Fruit fly (Drosophila melanogaster) whole organism, adult: ENCODE results near the gene CG9503.

ENCODE experiments used
- CG11617 ChIP-seq: fragments of 200-800 bp; sonication (Bioruptor generic); optimal IDR thresholded peaks from 2 replicates; lab custom pipeline; 2017; ENCODE audit warnings: mild to moderate bottlenecking, missing biosample characterization, missing genetic modification reagents, missing genetic modification characterization
- CG12768 ChIP-seq: fragments of 200-800 bp; sonication (Bioruptor generic); optimal IDR thresholded peaks from 2 replicates; lab custom pipeline; 2017; ENCODE audit warnings: missing biosample characterization, missing genetic modification characterization, mild to moderate bottlenecking, moderate library complexity, missing genetic modification reagents
- CG14711 ChIP-seq: fragments of 200-800 bp; sonication (Bioruptor generic); optimal IDR thresholded peaks from 2 replicates; lab custom pipeline; 2018; ENCODE audit warnings: missing biosample characterization, mild to moderate bottlenecking, missing genetic modification characterization, moderate library complexity
- CG1620 ChIP-seq: fragments of 200-800 bp; sonication (Bioruptor generic); optimal IDR thresholded peaks from 2 replicates; lab custom pipeline; 2016; ENCODE audit warnings: missing biosample characterization, missing genetic modification characterization
- CG33017 ChIP-seq: fragments of 200-800 bp; sonication (Bioruptor generic); optimal IDR thresholded peaks from 2 replicates; lab custom pipeline; 2018; ENCODE audit warnings: missing biosample characterization, mild to moderate bottlenecking, missing genetic modification characterization, moderate library complexity
- CG5204 ChIP-seq: fragments of 200-800 bp; sonication (Bioruptor generic); optimal IDR thresholded peaks from 2 replicates; lab custom pipeline; 2016; ENCODE audit warnings: missing biosample characterization, missing genetic modification characterization
- CG7045 ChIP-seq: fragments of 200-800 bp; sonication (Bioruptor generic); optimal IDR thresholded peaks from 2 replicates; lab custom pipeline; 2017; ENCODE audit warnings: missing biosample characterization, mild to moderate bottlenecking, missing genetic modification characterization
- CG7101 ChIP-seq: fragments of 200-800 bp; sonication (Bioruptor generic); optimal IDR thresholded peaks from 2 replicates; lab custom pipeline; 2018; ENCODE audit warnings: missing biosample characterization, mild to moderate bottlenecking, missing genetic modification characterization, moderate library complexity
- Clk ChIP-seq: fragments of 200-800 bp; sonication (Bioruptor generic); optimal IDR thresholded peaks from 2 replicates; lab custom pipeline; 2017; ENCODE audit warnings: missing biosample characterization, missing genetic modification characterization
- Crg-1 ChIP-seq: fragments of 200-800 bp; sonication (Bioruptor generic); optimal IDR thresholded peaks from 2 replicates; lab custom pipeline; 2016; ENCODE audit warnings: missing biosample characterization, missing genetic modification characterization
- Hr96 ChIP-seq: fragments of 200-800 bp; sonication (Bioruptor generic); optimal IDR thresholded peaks from 2 replicates; lab custom pipeline; 2016; ENCODE audit warnings: missing biosample characterization, missing genetic modification characterization
- Mnt ChIP-seq: fragments of 200-800 bp; sonication (Bioruptor generic); optimal IDR thresholded peaks from 2 replicates; lab custom pipeline; 2016; ENCODE audit warnings: missing biosample characterization, mild to moderate bottlenecking, missing genetic modification characterization
- bab1 ChIP-seq: fragments of 200-800 bp; sonication (Bioruptor generic); optimal IDR thresholded peaks from 3 replicates; lab custom pipeline; 2019; ENCODE audit warnings: missing biosample characterization, mild to moderate bottlenecking, missing genetic modification characterization, moderate library complexity
- cic ChIP-seq: fragments of 200-800 bp; sonication (Bioruptor generic); optimal IDR thresholded peaks from 2 replicates; lab custom pipeline; 2017; ENCODE audit warnings: missing biosample characterization, mild to moderate bottlenecking, missing genetic modification characterization, moderate library complexity
- cnc ChIP-seq, 2 experiments: fragments of >200 bp; optimal IDR thresholded peaks; 2 replicates each; lab custom pipeline; 2017
- kay ChIP-seq: fragments of 200-800 bp; sonication (Bioruptor generic); peaks from one replicate; lab custom pipeline; 2016; ENCODE audit warnings: missing biosample characterization, missing genetic modification characterization, borderline replicate concordance
- ovo ChIP-seq: fragments of 200-800 bp; sonication (Bioruptor generic); optimal IDR thresholded peaks from 2 replicates; lab custom pipeline; 2016; ENCODE audit warnings: missing biosample characterization, missing genetic modification characterization
- pad ChIP-seq: fragments of 200-800 bp; sonication (Bioruptor generic); optimal IDR thresholded peaks from 3 replicates; lab custom pipeline; 2017; ENCODE audit warnings: missing biosample characterization, missing genetic modification characterization, mild to moderate bottlenecking, moderate library complexity, missing genetic modification reagents
- tj ChIP-seq: fragments of 200-800 bp; sonication (Bioruptor generic); optimal IDR thresholded peaks from 3 replicates; lab custom pipeline; 2017; ENCODE audit warnings: missing biosample characterization, mild to moderate bottlenecking, missing genetic modification characterization, moderate library complexity
- toe ChIP-seq: fragments of 200-800 bp; sonication (Bioruptor generic); optimal IDR thresholded peaks from 2 replicates; lab custom pipeline; 2016; ENCODE audit warnings: missing biosample characterization, missing genetic modification characterization

The CG9503 gene

DNA sequence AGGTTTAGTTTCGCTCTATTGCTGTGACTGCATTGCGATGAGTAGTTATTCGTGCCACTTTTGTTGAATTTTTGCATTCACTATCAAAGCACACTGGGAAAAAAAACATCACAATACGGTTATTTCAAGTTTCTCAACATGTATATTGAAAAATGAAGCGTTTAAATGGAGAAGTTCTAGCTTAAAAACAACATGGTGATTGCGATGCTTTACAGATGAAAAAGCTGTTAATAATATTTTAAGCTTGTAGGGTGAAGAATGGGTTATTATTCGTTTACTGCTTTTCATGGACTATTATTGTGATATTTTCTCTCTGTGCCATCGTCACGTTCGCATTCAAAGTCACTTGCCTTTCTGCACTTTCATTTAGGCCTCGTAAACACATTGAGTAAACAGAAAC is 27.0 kb downstream of the CG9503 start:
- TF ChIP-seq Hr96 = no peak
- no peak for TF ChIP-seq CG12768 (GFP tag; lab: Kevin White, UChicago)
- TF ChIP-seq cnc (optimal IDR thresholded peaks at IDR 0.05; lab: Kevin White, UChicago) = no peak
- TF ChIP-seq toe (GFP tag; lab: Kevin White, UChicago) = no peak

DNA sequence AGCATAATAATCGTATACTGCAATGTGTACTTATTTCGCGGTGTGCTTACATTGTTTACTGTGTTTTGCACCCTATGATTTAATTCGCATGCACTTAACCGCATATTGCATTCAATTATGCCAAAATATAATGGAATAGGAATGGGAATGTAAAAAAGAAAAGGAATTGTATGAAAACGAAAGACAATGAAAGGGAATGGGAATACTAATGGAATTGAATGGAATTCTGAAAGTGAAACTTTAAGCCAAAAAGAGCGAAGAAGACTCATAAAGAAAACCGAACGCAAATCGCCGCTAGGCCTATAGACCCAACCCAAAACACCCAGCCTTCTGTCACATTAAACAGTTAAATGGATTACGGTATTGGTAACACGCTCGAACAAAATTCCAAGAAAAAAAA is 29.4 kb downstream of the CG9503 start:
- TF ChIP-seq bab1 (GFP tag; lab: Kevin White, UChicago) = no peak
- TF ChIP-seq CG1620 (GFP tag; lab: Kevin White, UChicago) = no peak
- no peak for TF ChIP-seq cic (GFP tag; lab: Kevin White, UChicago)
- TF ChIP-seq ovo (GFP tag; lab: Kevin White, UChicago) = no peak
- TF ChIP-seq Clk = no peak
- TF ChIP-seq Crg-1 (GFP tag; lab: Kevin White, UChicago) = no peak
- TF ChIP-seq CG33017 = no peak
- TF ChIP-seq toe (GFP tag; lab: Kevin White, UChicago) = no peak
- TF ChIP-seq Hr96 = no peak
- no peak for TF ChIP-seq tj (GFP tag; lab: Kevin White, UChicago)
- no peak for TF ChIP-seq CG12768 (GFP tag; lab: Kevin White, UChicago)
- no peak for TF ChIP-seq kay (GFP tag; lab: Kevin White, UChicago)
- TF ChIP-seq CG7045 (GFP tag; lab: Kevin White, UChicago) = no peak
- TF ChIP-seq cnc (optimal IDR thresholded peaks at IDR 0.05; lab: Kevin White, UChicago) = no peak
- no peak for TF ChIP-seq CG5204
- TF ChIP-seq CG14711 (tag; lab: Kevin White, UChicago) = no peak
- no peak for TF ChIP-seq pad (GFP tag; lab: Kevin White, UChicago)

- TF ChIP-seq tj (GFP tag; lab: Kevin White, UChicago) (no peak), Mnt (GFP tag; lab: Kevin White, UChicago) (no peak), Hr96 (no peak)
These were observed 31.0 kb downstream of the CG9503 start for dm6 chrX:14892303-14892702.

dm6 chrX:14885554-14885953 is 37.7 kb downstream of the CG9503 start:
- TF ChIP-seq bab1 (GFP tag; lab: Kevin White, UChicago) (no peak), kay (GFP tag; lab: Kevin White, UChicago) (peak; percentile 8)

DNA sequence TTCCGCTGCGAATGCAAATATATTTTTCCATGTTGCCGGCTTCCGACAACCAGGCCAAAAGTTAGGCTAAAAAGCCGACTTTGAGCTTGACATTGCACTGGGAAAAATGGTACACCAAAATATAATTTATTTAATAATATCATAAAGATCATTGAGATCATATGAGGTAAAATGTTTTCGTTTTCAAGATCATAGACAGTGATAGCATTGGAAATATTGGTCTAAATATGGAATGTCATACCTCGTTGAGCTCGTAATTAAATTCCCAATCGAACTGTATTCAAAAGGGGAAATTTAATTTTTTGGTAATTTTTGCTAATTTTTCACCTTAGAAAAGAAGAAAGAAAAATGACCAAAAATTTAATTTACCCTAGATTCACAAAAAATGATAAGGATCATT is 39.3 kb downstream of the CG9503 start:
- TF ChIP-seq tj (GFP tag; lab: Kevin White, UChicago) (no peak), CG5204 (no peak), Clk (no peak), Hr96 (no peak), cic (GFP tag; lab: Kevin White, UChicago) (no peak), bab1 (GFP tag; lab: Kevin White, UChicago) (no peak), CG1620 (GFP tag; lab: Kevin White, UChicago) (no peak), kay (GFP tag; lab: Kevin White, UChicago) (no peak)

DNA sequence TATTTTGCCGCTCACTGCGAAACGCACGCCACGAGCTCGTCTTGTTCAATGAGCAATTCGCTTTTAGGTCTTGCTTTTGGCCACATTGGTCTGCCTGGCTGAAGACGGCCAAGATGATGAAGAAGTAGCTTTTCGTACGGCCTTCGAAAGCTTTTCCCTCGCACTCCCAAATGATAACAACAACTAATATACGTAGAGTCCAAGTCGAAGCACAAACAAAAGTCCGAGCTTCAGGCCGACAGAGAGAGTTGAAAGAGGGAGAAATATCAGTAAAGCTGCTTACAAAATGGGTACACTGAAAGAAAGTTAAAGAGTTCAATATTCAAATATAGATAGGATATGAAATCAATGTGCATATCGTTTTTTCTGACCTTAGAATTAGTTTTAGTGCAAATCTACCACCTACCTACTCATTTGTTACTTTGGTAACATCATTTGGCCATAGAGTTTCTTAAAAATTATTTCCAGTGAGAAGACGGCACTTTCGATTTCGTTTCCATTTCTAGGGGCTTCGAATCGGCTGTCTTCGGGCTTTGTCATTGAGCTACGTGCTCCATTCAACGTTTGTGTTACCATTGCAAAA is 40.7 kb downstream of the CG9503 start, which contains the start of the genes CG45064 and CG45065:
Gene CG45064, minus strand, starts transcription at position 51 of the 583 bp plus-strand sequence.
Gene CG45065, minus strand, starts transcription at position 51 of the 583 bp plus-strand sequence.
- TF ChIP-seq CG5204 = no peak
- TF ChIP-seq bab1 (GFP tag; lab: Kevin White, UChicago) = peak; percentile 54
- peak; percentile 3 for TF ChIP-seq CG7101 (tag; lab: Kevin White, UChicago)
- TF ChIP-seq CG33017 = no peak

dm6 chrX:14878917-14879316 is 44.4 kb downstream of the CG9503 start:
- TF ChIP-seq tj (GFP tag; lab: Kevin White, UChicago) (no peak), CG5204 (no peak), cic (GFP tag; lab: Kevin White, UChicago) (no peak), ovo (GFP tag; lab: Kevin White, UChicago) (no peak), Clk (no peak), kay (GFP tag; lab: Kevin White, UChicago) (no peak), Hr96 (no peak), CG7101 (tag; lab: Kevin White, UChicago) (no peak), bab1 (GFP tag; lab: Kevin White, UChicago) (no peak), CG1620 (GFP tag; lab: Kevin White, UChicago) (no peak), toe (GFP tag; lab: Kevin White, UChicago) (no peak), CG11617 (GFP tag; lab: Kevin White, UChicago) (no peak), cnc (optimal IDR thresholded peaks at IDR 0.05; lab: Kevin White, UChicago) (no peak), CG14711 (tag; lab: Kevin White, UChicago) (no peak), pad (GFP tag; lab: Kevin White, UChicago) (no peak), CG12768 (GFP tag; lab: Kevin White, UChicago) (no peak), Mnt (GFP tag; lab: Kevin White, UChicago) (no peak), CG7045 (GFP tag; lab: Kevin White, UChicago) (no peak), Crg-1 (GFP tag; lab: Kevin White, UChicago) (no peak), CG33017 (no peak)
